Fruit fly (Drosophila melanogaster) whole organism: ENCODE results near the gene CG12995.

ENCODE experiments used
- CG8478 ChIP-seq: fragments of >200 bp; optimal IDR thresholded peaks from 2 replicates; lab custom pipeline; 2018; ENCODE audit warnings: inconsistent platforms
- Dll ChIP-seq: fragments of >200 bp; optimal IDR thresholded peaks from 2 replicates; lab custom pipeline; 2017
- EcR ChIP-seq, 2 experiments: fragments of >200 bp; optimal IDR thresholded peaks; 2 replicates each; lab custom pipeline; 2017; ENCODE audit warnings: missing biosample characterization in 2 of 2, missing genetic modification characterization in 2 of 2, missing genetic modification reagents in 2 of 2

dm6 chrX:17174115-17174514 lies 35.7 kb downstream of the CG12995 start:
- TF ChIP-seq EcR (GFP tag; optimal IDR thresholded peaks at IDR 0.05; lab: Kevin White, UChicago) (no peak), CG8478 (lab: Kevin White, UChicago) (no peak), Dll (lab: Kevin White, UChicago) (no peak)
